Fruit fly (Drosophila melanogaster) whole organism, adult: ENCODE results near the gene CG45071.

ENCODE experiments used
- CG12768 ChIP-seq: fragments of 200-800 bp; sonication (Bioruptor generic); optimal IDR thresholded peaks from 2 replicates; lab custom pipeline; 2017; ENCODE audit warnings: missing biosample characterization, missing genetic modification characterization, mild to moderate bottlenecking, moderate library complexity, missing genetic modification reagents
- CG7045 ChIP-seq: fragments of 200-800 bp; sonication (Bioruptor generic); optimal IDR thresholded peaks from 2 replicates; lab custom pipeline; 2017; ENCODE audit warnings: missing biosample characterization, mild to moderate bottlenecking, missing genetic modification characterization
- Clk ChIP-seq: fragments of 200-800 bp; sonication (Bioruptor generic); optimal IDR thresholded peaks from 2 replicates; lab custom pipeline; 2017; ENCODE audit warnings: missing biosample characterization, missing genetic modification characterization
- cic ChIP-seq: fragments of 200-800 bp; sonication (Bioruptor generic); optimal IDR thresholded peaks from 2 replicates; lab custom pipeline; 2017; ENCODE audit warnings: missing biosample characterization, mild to moderate bottlenecking, missing genetic modification characterization, moderate library complexity
- toe ChIP-seq: fragments of 200-800 bp; sonication (Bioruptor generic); optimal IDR thresholded peaks from 2 replicates; lab custom pipeline; 2016; ENCODE audit warnings: missing biosample characterization, missing genetic modification characterization

- no peak for TF ChIP-seq Clk (GFP tag; lab: Kevin White, UChicago)
- no peak for TF ChIP-seq CG7045 (GFP tag; lab: Kevin White, UChicago)
- TF ChIP-seq toe (GFP tag; lab: Kevin White, UChicago): no peak
- TF ChIP-seq CG12768 (GFP tag; lab: Kevin White, UChicago): no peak
- no peak for TF ChIP-seq cic (GFP tag; lab: Kevin White, UChicago)
Observed at dm6 chr3L:15099541-15099940, 6.1 kb upstream of the CG45071 start.
